Fruit fly (Drosophila melanogaster) whole organism, embryonic: ENCODE measurements around the gene mEFG1.
A peak's percentile ranks its signal among the peaks of the same experiment; 100 is the strongest.

Experiments used
- Abd-B ChIP-seq: fragments of 200-800 bp; sonication (Bioruptor generic); optimal IDR thresholded peaks from 2 replicates; lab custom pipeline; 2018; ENCODE audit warnings: missing biosample characterization, mild to moderate bottlenecking, missing genetic modification characterization, moderate library complexity
- CG10147 ChIP-seq: fragments of 200-800 bp; sonication (Bioruptor generic); optimal IDR thresholded peaks from 2 replicates; lab custom pipeline; 2019; ENCODE audit warnings: missing biosample characterization, mild to moderate bottlenecking, missing genetic modification characterization, moderate library complexity
- CG10979 ChIP-seq: fragments of 200-800 bp; sonication (Bioruptor generic); optimal IDR thresholded peaks from 2 replicates; lab custom pipeline; 2018; ENCODE audit warnings: missing biosample characterization, mild to moderate bottlenecking, missing genetic modification characterization, moderate library complexity
- CG11696 ChIP-seq: fragments of 200-800 bp; sonication (Bioruptor generic); IDR thresholded peaks from 2 replicates; pipeline ENCODE4 v1.3.6; 2022; ENCODE audit warnings: missing biosample characterization, missing genetic modification characterization
- CG12155 ChIP-seq: fragments of 200-800 bp; sonication (Bioruptor generic); optimal IDR thresholded peaks from 3 replicates; lab custom pipeline; 2016; ENCODE audit warnings: missing biosample characterization, missing genetic modification characterization
- CG12219 ChIP-seq: fragments of 200-800 bp; sonication (Bioruptor generic); optimal IDR thresholded peaks from 3 replicates; lab custom pipeline; 2018; ENCODE audit warnings: missing biosample characterization, mild to moderate bottlenecking, missing genetic modification characterization
- CG13287 ChIP-seq: fragments of 200-800 bp; sonication (Bioruptor generic); IDR thresholded peaks from 2 replicates; pipeline ENCODE4 v1.3.6; 2022; ENCODE audit warnings: missing biosample characterization, missing genetic modification characterization; ENCODE audit not compliant: partially characterized antibody
- CG14860 ChIP-seq: fragments of 200-800 bp; sonication (Bioruptor generic); IDR thresholded peaks from 3 replicates; pipeline ENCODE4 v1.3.6; 2022; ENCODE audit warnings: missing biosample characterization, missing genetic modification characterization; ENCODE audit not compliant: partially characterized antibody
- CG15011 ChIP-seq: fragments of 200-800 bp; sonication (Bioruptor generic); optimal IDR thresholded peaks from 3 replicates; lab custom pipeline; 2018; ENCODE audit warnings: missing biosample characterization, mild to moderate bottlenecking, missing genetic modification characterization
- CG17186 ChIP-seq: fragments of 200-800 bp; sonication (Bioruptor generic); optimal IDR thresholded peaks from 3 replicates; lab custom pipeline; 2017; ENCODE audit warnings: missing biosample characterization, missing genetic modification reagents, missing genetic modification characterization
- CG17359 ChIP-seq: fragments of 200-800 bp; sonication (Bioruptor generic); optimal IDR thresholded peaks from 3 replicates; lab custom pipeline; 2018; ENCODE audit warnings: missing biosample characterization, mild to moderate bottlenecking, missing genetic modification characterization, moderate library complexity
- CG18599 ChIP-seq: fragments of 200-800 bp; sonication (Bioruptor generic); optimal IDR thresholded peaks from 3 replicates; lab custom pipeline; 2017; ENCODE audit warnings: missing biosample characterization, missing genetic modification characterization, mild to moderate bottlenecking, moderate library complexity, missing genetic modification reagents
- CG30020 ChIP-seq: fragments of 200-800 bp; optimal IDR thresholded peaks from 2 replicates; lab custom pipeline; 2019; ENCODE audit warnings: missing biosample characterization, mild to moderate bottlenecking, missing genetic modification characterization, moderate library complexity
- CG32767 ChIP-seq: fragments of 200-800 bp; sonication (Bioruptor generic); IDR thresholded peaks from 2 replicates; pipeline ENCODE4 v1.3.6; 2022; ENCODE audit warnings: missing biosample characterization, missing genetic modification characterization
- CG3726 ChIP-seq: fragments of 200-800 bp; sonication (Bioruptor generic); IDR thresholded peaks from 3 replicates; pipeline ENCODE4, ENCODE4 v1.3.6; 2022; ENCODE audit warnings: missing biosample characterization, missing genetic modification characterization
- CG3995 ChIP-seq: fragments of 200-800 bp; sonication (Bioruptor generic); optimal IDR thresholded peaks from 3 replicates; lab custom pipeline; 2016; ENCODE audit warnings: missing biosample characterization, missing genetic modification characterization
- CG42726 ChIP-seq: fragments of 200-800 bp; sonication (Bioruptor generic); IDR thresholded peaks from 2 replicates; pipeline ENCODE4 v1.3.6; 2022; ENCODE audit warnings: missing biosample characterization, missing genetic modification characterization; ENCODE audit not compliant: partially characterized antibody
- CG4282 ChIP-seq: fragments of 200-800 bp; sonication (Bioruptor generic); optimal IDR thresholded peaks from 2 replicates; lab custom pipeline; 2016; ENCODE audit warnings: missing biosample characterization, missing genetic modification characterization
- CG4404 ChIP-seq: fragments of 200-800 bp; sonication (Bioruptor generic); IDR thresholded peaks from 2 replicates; pipeline ENCODE4 v1.3.6; 2022; ENCODE audit warnings: missing biosample characterization, missing genetic modification characterization
- CG4424 ChIP-seq: fragments of 200-800 bp; sonication (Bioruptor generic); optimal IDR thresholded peaks from 3 replicates; lab custom pipeline; 2016; ENCODE audit warnings: missing biosample characterization, missing genetic modification characterization
- CG4707 ChIP-seq: fragments of 200-800 bp; sonication (Bioruptor generic); optimal IDR thresholded peaks from 2 replicates; lab custom pipeline; 2018; ENCODE audit warnings: missing biosample characterization, mild to moderate bottlenecking, missing genetic modification characterization, moderate library complexity
- CG7786 ChIP-seq: fragments of 200-800 bp; sonication (Bioruptor generic); optimal IDR thresholded peaks from 2 replicates; lab custom pipeline; 2016; ENCODE audit warnings: missing biosample characterization, missing genetic modification characterization
- CG7928 ChIP-seq: fragments of 200-800 bp; sonication (Bioruptor generic); optimal IDR thresholded peaks from 2 replicates; lab custom pipeline; 2017; ENCODE audit warnings: missing biosample characterization, mild to moderate bottlenecking, missing genetic modification characterization
- D19B ChIP-seq: fragments of 200-800 bp; sonication (Bioruptor generic); optimal IDR thresholded peaks from 2 replicates; lab custom pipeline; 2017; ENCODE audit warnings: missing biosample characterization, mild to moderate bottlenecking, missing genetic modification characterization
- Drgx ChIP-seq: fragments of 200-800 bp; sonication (Bioruptor generic); IDR thresholded peaks from 2 replicates; pipeline ENCODE4 v1.3.6; 2022; ENCODE audit warnings: missing biosample characterization, missing genetic modification characterization
- Ets97D ChIP-seq: fragments of 200-800 bp; sonication (Bioruptor generic); optimal IDR thresholded peaks from 3 replicates; lab custom pipeline; 2016; ENCODE audit warnings: missing biosample characterization, missing genetic modification characterization
- HLH3B ChIP-seq: fragments of 200-800 bp; sonication (Bioruptor generic); IDR thresholded peaks from 2 replicates; pipeline ENCODE4 v1.3.6; 2022; ENCODE audit warnings: missing biosample characterization, missing genetic modification characterization
- HLH4C ChIP-seq: fragments of 200-800 bp; sonication (Bioruptor generic); IDR thresholded peaks from 3 replicates; pipeline ENCODE4 v1.3.6; 2022; ENCODE audit warnings: missing biosample characterization, missing genetic modification characterization; ENCODE audit not compliant: partially characterized antibody
- Hmr ChIP-seq: fragments of 200-800 bp; sonication (Bioruptor generic); optimal IDR thresholded peaks from 3 replicates; lab custom pipeline; 2017; ENCODE audit warnings: mild to moderate bottlenecking, missing biosample characterization, missing genetic modification reagents, missing genetic modification characterization
- Hmx ChIP-seq: fragments of 200-800 bp; sonication (Bioruptor generic); optimal IDR thresholded peaks from 2 replicates; lab custom pipeline; 2016; ENCODE audit warnings: missing biosample characterization, missing genetic modification characterization
- Lhr ChIP-seq: fragments of 200-800 bp; sonication (Bioruptor generic); optimal IDR thresholded peaks from 3 replicates; lab custom pipeline; 2017; ENCODE audit warnings: mild to moderate bottlenecking, missing biosample characterization, missing genetic modification reagents, missing genetic modification characterization
- Meics ChIP-seq: fragments of 200-800 bp; sonication (Bioruptor generic); optimal IDR thresholded peaks from 2 replicates; lab custom pipeline; 2017; ENCODE audit warnings: missing biosample characterization, mild to moderate bottlenecking, missing genetic modification characterization
- Rx ChIP-seq: fragments of 200-800 bp; sonication (Bioruptor generic); IDR thresholded peaks from 2 replicates; pipeline ENCODE4 v1.3.6; 2022; ENCODE audit warnings: missing biosample characterization, missing genetic modification characterization
- Sox100B ChIP-seq: fragments of 200-800 bp; sonication (Bioruptor generic); optimal IDR thresholded peaks from 3 replicates; lab custom pipeline; 2018; ENCODE audit warnings: missing biosample characterization, mild to moderate bottlenecking, missing genetic modification characterization
- Xrp1 ChIP-seq: fragments of 200-800 bp; sonication (Bioruptor generic); IDR thresholded peaks from 2 replicates; pipeline ENCODE4 v1.3.6; 2022; ENCODE audit warnings: missing biosample characterization, missing genetic modification characterization
- bbx ChIP-seq: fragments of 200-800 bp; sonication (Bioruptor generic); IDR thresholded peaks from 2 replicates; pipeline ENCODE4 v1.3.6; 2022; ENCODE audit warnings: missing biosample characterization, missing genetic modification characterization; ENCODE audit not compliant: partially characterized antibody
- chinmo ChIP-seq: fragments of 200-800 bp; sonication (Bioruptor generic); IDR thresholded peaks from 4 replicates; pipeline ENCODE4 v1.3.6; 2022; ENCODE audit warnings: missing biosample characterization, missing genetic modification characterization; ENCODE audit not compliant: partially characterized antibody
- dmrt99B ChIP-seq: fragments of 200-800 bp; sonication (Bioruptor generic); optimal IDR thresholded peaks from 2 replicates; lab custom pipeline; 2018; ENCODE audit warnings: missing biosample characterization, mild to moderate bottlenecking, missing genetic modification characterization, moderate library complexity
- grau ChIP-seq: fragments of 200-800 bp; optimal IDR thresholded peaks from 3 replicates; lab custom pipeline; 2019; ENCODE audit warnings: missing biosample characterization, mild to moderate bottlenecking, missing genetic modification characterization, moderate library complexity
- inv ChIP-seq: fragments of 200-800 bp; sonication (Bioruptor generic); IDR thresholded peaks from 2 replicates; pipeline ENCODE4 v1.3.6; 2022; ENCODE audit warnings: missing biosample characterization, missing genetic modification characterization; ENCODE audit not compliant: partially characterized antibody
- mirr ChIP-seq: fragments of 200-800 bp; sonication (Bioruptor generic); optimal IDR thresholded peaks from 3 replicates; lab custom pipeline; 2018; ENCODE audit warnings: missing biosample characterization, mild to moderate bottlenecking, missing genetic modification characterization
- nerfin-1 ChIP-seq: fragments of 200-800 bp; sonication (Bioruptor generic); optimal IDR thresholded peaks from 3 replicates; lab custom pipeline; 2019; ENCODE audit warnings: missing biosample characterization, mild to moderate bottlenecking, missing genetic modification characterization, moderate library complexity
- onecut ChIP-seq: fragments of 200-800 bp; sonication (Bioruptor generic); IDR thresholded peaks from 2 replicates; pipeline ENCODE4 v1.3.6; 2022; ENCODE audit warnings: missing biosample characterization, missing genetic modification characterization
- pb ChIP-seq: fragments of 200-800 bp; sonication (Bioruptor generic); optimal IDR thresholded peaks from 3 replicates; lab custom pipeline; 2016; ENCODE audit warnings: missing biosample characterization, missing genetic modification characterization
- run ChIP-seq: fragments of 200-800 bp; sonication (Bioruptor generic); optimal IDR thresholded peaks from 3 replicates; lab custom pipeline; 2018; ENCODE audit warnings: missing biosample characterization, mild to moderate bottlenecking, missing genetic modification characterization
- schlank ChIP-seq: fragments of 200-800 bp; sonication (Bioruptor generic); optimal IDR thresholded peaks from 2 replicates; lab custom pipeline; 2018; ENCODE audit warnings: missing biosample characterization, mild to moderate bottlenecking, missing genetic modification characterization
- slp2 ChIP-seq: fragments of 200-800 bp; sonication (Bioruptor generic); optimal IDR thresholded peaks from 2 replicates; lab custom pipeline; 2016; ENCODE audit warnings: missing biosample characterization, missing genetic modification characterization
- vfl ChIP-seq: fragments of 200-800 bp; sonication (Bioruptor generic); optimal IDR thresholded peaks from 2 replicates; lab custom pipeline; 2016; ENCODE audit warnings: missing biosample characterization, missing genetic modification characterization
- wor ChIP-seq: fragments of 200-800 bp; sonication (Bioruptor generic); IDR thresholded peaks from 2 replicates; pipeline ENCODE4 v1.3.6; 2022; ENCODE audit warnings: missing biosample characterization, missing genetic modification characterization
- z ChIP-seq: fragments of 200-800 bp; sonication (Bioruptor generic); IDR thresholded peaks from 3 replicates; pipeline ENCODE4 v1.3.6; 2022; ENCODE audit warnings: missing biosample characterization, missing genetic modification characterization
- zfh1 ChIP-seq: fragments of 200-800 bp; sonication (Bioruptor generic); IDR thresholded peaks from 3 replicates; pipeline ENCODE4 v1.3.6; 2022; ENCODE audit warnings: missing biosample characterization, missing genetic modification characterization

Gene mEFG1

dm6 chr2L:7222829-7223272 lies at the start of gene mEFG1 (continued):
- TF ChIP-seq inv (GFP tag; lab: Robert Waterston, UW) (peak; percentile 59), onecut (no peak), nerfin-1 (tag; lab: Kevin White, UChicago) (peak; percentile 32), Drgx (GFP tag; lab: Robert Waterston, UW) (no peak), CG3995 (GFP tag; lab: Kevin White, UChicago) (no peak), zfh1 (GFP tag; lab: Robert Waterston, UW) (no peak), Hmx (GFP tag; lab: Kevin White, UChicago) (no peak), CG42726 (GFP tag; lab: Robert Waterston, UW) (peak; percentile 72), Rx (GFP tag; lab: Robert Waterston, UW) (no peak), CG12155 (GFP tag; lab: Kevin White, UChicago) (no peak), Abd-B (no peak), CG4424 (no peak), chinmo (peak; percentile 74; the same call in 1 of the 4 replicates), HLH3B (GFP tag; lab: Robert Waterston, UW) (no peak), CG4404 (GFP tag; lab: Robert Waterston, UW) (no peak), grau (tag; lab: Kevin White, UChicago) (peak; percentile 15), CG13287 (GFP tag; lab: Robert Waterston, UW) (peak; percentile 86), Lhr (GFP tag; lab: Kevin White, UChicago) (no peak), Meics (no peak), CG17186 (GFP tag; lab: Kevin White, UChicago) (no peak), vfl (no peak), CG10979 (tag; lab: Kevin White, UChicago) (no peak), CG30020 (peak; percentile 18), slp2 (no peak), D19B (no peak), CG7928 (GFP tag; lab: Kevin White, UChicago) (no peak), dmrt99B (tag; lab: Kevin White, UChicago) (no peak), CG10147 (GFP tag; lab: Kevin White, UChicago) (peak; percentile 44), CG3726 (GFP tag; lab: Robert Waterston, UW) (no peak), HLH4C (peak; percentile 84), CG12219 (GFP tag; lab: Kevin White, UChicago) (no peak), CG15011 (GFP tag; lab: Kevin White, UChicago) (no peak), mirr (no peak), CG4707 (GFP tag; lab: Kevin White, UChicago) (no peak), CG7786 (no peak), Hmr (peak; percentile 5), CG17359 (tag; lab: Kevin White, UChicago) (peak; percentile 98), CG4282 (GFP tag; lab: Kevin White, UChicago) (no peak), Sox100B (GFP tag; lab: Kevin White, UChicago) (peak; percentile 14), bbx (GFP tag; lab: Robert Waterston, UW) (peak; percentile 92), CG18599 (GFP tag; lab: Kevin White, UChicago) (no peak), CG11696 (GFP tag; lab: Robert Waterston, UW) (no peak), schlank (tag; lab: Kevin White, UChicago) (no peak), Xrp1 (GFP tag; lab: Robert Waterston, UW) (peak; percentile 12; the same call in 1 of the 2 replicates), Ets97D (GFP tag; lab: Kevin White, UChicago) (peak; percentile 14), pb (GFP tag; lab: Kevin White, UChicago) (no peak), wor (no peak), CG32767 (GFP tag; lab: Robert Waterston, UW) (no peak), run (tag; lab: Kevin White, UChicago) (no peak), z (GFP tag; lab: Robert Waterston, UW) (no peak), CG14860 (GFP tag; lab: Robert Waterston, UW) (peak; percentile 59)
